Fruit fly (Drosophila melanogaster): ENCODE data around the gene Cox11.
A peak's percentile ranks its signal among the peaks of the same experiment; 100 is the strongest.

Gene Cox11

DNA sequence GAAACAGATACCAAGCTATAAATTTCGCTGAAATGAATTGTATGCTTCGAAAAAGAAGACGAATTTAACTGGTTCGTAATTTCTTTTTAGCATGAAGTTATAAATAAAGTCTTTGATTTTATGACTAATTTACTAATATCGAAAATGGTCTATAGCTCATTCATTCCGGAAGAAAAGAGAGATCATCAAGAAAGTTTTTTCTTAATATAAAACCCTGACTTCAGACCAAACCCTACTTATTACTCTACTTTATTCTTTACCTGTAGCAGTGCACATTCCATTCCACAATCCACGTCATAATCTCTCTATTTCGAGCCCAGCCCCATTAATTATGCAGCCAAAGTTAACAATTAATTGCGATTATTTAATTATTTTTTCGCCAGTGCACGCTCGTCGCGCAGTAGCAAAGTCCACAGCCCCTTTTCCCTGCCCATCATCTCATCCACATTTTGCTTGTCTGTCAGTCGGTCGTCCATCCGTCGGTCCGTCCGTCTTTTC, 32.8 kb upstream of the Cox11 start (continued):
- TF ChIP-seq pdm3 (GFP tag; optimal IDR thresholded peaks at IDR 0.05) (peak; percentile 16), Smox (GFP tag; optimal IDR thresholded peaks at IDR 0.05) (no peak), CG11294 (GFP tag; IDR thresholded peaks at IDR 0.05) (no peak), Blimp-1 (GFP tag; optimal IDR thresholded peaks at IDR 0.05) (no peak), CG10631 (GFP tag; optimal IDR thresholded peaks at IDR 0.05) (peak; percentile 54), CG6854 (GFP tag; optimal IDR thresholded peaks at IDR 0.05) (no peak), Sox14 (GFP tag; optimal IDR thresholded peaks at IDR 0.05) (peak; percentile 43), fkh (GFP tag; optimal IDR thresholded peaks at IDR 0.05) (no peak), OdsH (GFP tag; optimal IDR thresholded peaks at IDR 0.05) (peak; percentile 46), Sox15 (GFP tag; optimal IDR thresholded peaks at IDR 0.05) (peak; percentile 19), CG6808 (GFP tag; optimal IDR thresholded peaks at IDR 0.05) (peak; percentile 64), Hr39 (GFP tag; optimal IDR thresholded peaks at IDR 0.05) (peak; percentile 23), Eip93F (GFP tag; optimal IDR thresholded peaks at IDR 0.05) (no peak), CG32006 (GFP tag; optimal IDR thresholded peaks at IDR 0.05) (peak; percentile 70)

DNA sequence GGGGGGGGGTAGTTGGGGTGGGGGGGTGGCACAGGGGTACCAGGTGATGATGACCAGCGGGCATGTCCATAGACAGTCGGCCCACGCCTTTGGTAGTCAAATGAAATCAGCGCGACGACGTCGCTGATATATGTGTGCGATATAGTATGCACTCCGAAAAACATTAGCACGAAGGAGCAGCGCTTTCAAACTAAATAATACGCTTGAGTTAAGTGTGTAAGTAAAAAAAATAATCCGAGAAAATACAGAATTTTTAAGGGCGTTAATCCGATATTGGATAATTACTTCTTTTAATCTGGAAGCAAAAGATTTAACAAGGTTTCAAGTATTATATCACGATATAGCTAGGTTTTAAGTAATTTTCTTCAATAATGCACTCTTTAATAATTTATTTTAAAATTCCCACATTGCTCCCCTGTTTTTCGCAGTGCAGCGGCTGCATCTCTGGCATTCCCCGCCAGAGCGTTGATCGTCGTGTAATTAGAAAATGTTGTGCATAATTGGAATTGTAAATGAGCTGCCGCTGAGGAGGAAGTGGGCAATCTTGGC, 31.9 kb upstream of the Cox11 start:
- TF ChIP-seq CG10669 (GFP tag; optimal IDR thresholded peaks at IDR 0.05) (peak; percentile 2), Hr4 (GFP tag; optimal IDR thresholded peaks at IDR 0.05) (peak; percentile 71), salr (GFP tag; optimal IDR thresholded peaks at IDR 0.05) (peak in 1 of 2 experiments; percentile 54), lz (GFP tag; optimal IDR thresholded peaks at IDR 0.05) (peak; percentile 25), CG6854 (GFP tag; optimal IDR thresholded peaks at IDR 0.05) (no peak), Hr38 (GFP tag; optimal IDR thresholded peaks at IDR 0.05) (no peak), CG1621 (tag; optimal IDR thresholded peaks at IDR 0.05) (no peak), CG3919 (GFP tag; optimal IDR thresholded peaks at IDR 0.05) (peak; percentile 53), svp (GFP tag) (peak; percentile 4), CG15336 (GFP tag; IDR thresholded peaks at IDR 0.05) (peak; percentile 80), OdsH (GFP tag; optimal IDR thresholded peaks at IDR 0.05) (peak; percentile 39), CG8632 (GFP tag; optimal IDR thresholded peaks at IDR 0.05) (no peak), Sox14 (GFP tag; optimal IDR thresholded peaks at IDR 0.05) (peak; percentile 51), acj6 (GFP tag; optimal IDR thresholded peaks at IDR 0.05) (peak; percentile 45), fd59A (GFP tag; optimal IDR thresholded peaks at IDR 0.05) (peak; percentile 30), eg (GFP tag; IDR thresholded peaks at IDR 0.05) (peak; percentile 63; the same call in 2 of the 3 replicates), Eip75B (GFP tag; optimal IDR thresholded peaks at IDR 0.05) (peak; percentile 38), CG11902 (GFP tag; optimal IDR thresholded peaks at IDR 0.05) (no peak), CG7368 (GFP tag; optimal IDR thresholded peaks at IDR 0.05) (no peak), CG11294 (GFP tag; IDR thresholded peaks at IDR 0.05) (0 out of 2 replicates have a peak, but pooled peaks have one; percentile 10), fd85E (GFP tag; optimal IDR thresholded peaks at IDR 0.05) (no peak), Sox15 (GFP tag; optimal IDR thresholded peaks at IDR 0.05) (no peak), CG6276 (GFP tag; optimal IDR thresholded peaks at IDR 0.05) (peak; percentile 56), dac (GFP tag; optimal IDR thresholded peaks at IDR 0.05) (peak; percentile 59), Sox102F (GFP tag; optimal IDR thresholded peaks at IDR 0.05) (no peak), vri (GFP tag; optimal IDR thresholded peaks at IDR 0.05) (no peak), pdm3 (GFP tag; optimal IDR thresholded peaks at IDR 0.05) (peak; percentile 38), CG34406 (GFP tag; optimal IDR thresholded peaks at IDR 0.05) (peak; percentile 15), fkh (GFP tag; optimal IDR thresholded peaks at IDR 0.05) (no peak), CG11762 (GFP tag; optimal IDR thresholded peaks at IDR 0.05; ENCODE audit: insufficient read depth) (peak; percentile 38), dsx (GFP tag; optimal IDR thresholded peaks at IDR 0.05; ENCODE audit: poor library complexity, severe bottlenecking) (no peak), esn (GFP tag; optimal IDR thresholded peaks at IDR 0.05) (peak; percentile 37), CG4318 (GFP tag; optimal IDR thresholded peaks at IDR 0.05) (peak; percentile 29), CG6792 (GFP tag; optimal IDR thresholded peaks at IDR 0.05) (no peak), Blimp-1 (GFP tag; optimal IDR thresholded peaks at IDR 0.05) (no peak), achi (GFP tag; optimal IDR thresholded peaks at IDR 0.05) (peak; percentile 52), spab (GFP tag; optimal IDR thresholded peaks at IDR 0.05) (no peak), CG6163 (GFP tag; IDR thresholded peaks at IDR 0.05) (peak; percentile 53), Eip78C (GFP tag) (peak; percentile 79), CG32006 (GFP tag; optimal IDR thresholded peaks at IDR 0.05) (peak; percentile 84), Lpt (GFP tag; optimal IDR thresholded peaks at IDR 0.05) (no peak), CG3032 (tag; optimal IDR thresholded peaks at IDR 0.05) (peak; percentile 13), CG16779 (tag; optimal IDR thresholded peaks at IDR 0.05) (no peak)
